Worm (Caenorhabditis elegans) whole organism, L1 larva: ENCODE measurements around the gene lgc-31.

Source experiments
- C16A3.4 ChIP-seq: fragments of 150-350 bp; optimal IDR thresholded peaks from 2 replicates; lab custom pipeline; 2014; ENCODE audit warnings: missing biosample characterization, missing genetic modification characterization
- blmp-1 ChIP-seq: fragments of 150-350 bp; optimal IDR thresholded peaks from 2 replicates; lab custom pipeline; 2014; ENCODE audit warnings: missing biosample characterization, missing genetic modification characterization
- ceh-63 ChIP-seq: fragments of 200-800 bp; sonication (Bioruptor generic); optimal IDR thresholded peaks from 2 replicates; lab custom pipeline; 2018; ENCODE audit warnings: mild to moderate bottlenecking, missing genetic modification characterization, missing compliant biosample characterization
- ceh-8 ChIP-seq: fragments of 200-800 bp; sonication (Bioruptor generic); optimal IDR thresholded peaks from 2 replicates; lab custom pipeline; 2018; ENCODE audit warnings: mild to moderate bottlenecking, missing genetic modification characterization, moderate library complexity, missing compliant biosample characterization
- ceh-90 ChIP-seq: sonication (generic microtip); optimal IDR thresholded peaks from 2 replicates; lab custom pipeline; 2016; ENCODE audit warnings: missing genetic modification characterization, missing compliant biosample characterization
- dpl-1 ChIP-seq, 3 experiments: fragments of 150-350 bp in 2 of 3; sonication (generic microtip) in 1 of 3; optimal IDR thresholded peaks; 2 replicates each; lab custom pipeline; 2014 to 2017; ENCODE audit warnings: missing biosample characterization in 3 of 3, missing genetic modification characterization in 3 of 3, missing genetic modification reagents in 3 of 3
- dsc-1 ChIP-seq: sonication (generic microtip); optimal IDR thresholded peaks from 2 replicates; lab custom pipeline; 2016; ENCODE audit warnings: mild to moderate bottlenecking, missing genetic modification characterization, missing compliant biosample characterization
- efl-1 ChIP-seq, 4 experiments: fragments of 150-350 bp; optimal IDR thresholded peaks in 3 of 4; peaks in 1 of 4; 1 replicate in 1 of 4; 2 replicates in 3 of 4; lab custom pipeline; 2014; ENCODE audit warnings: missing biosample characterization in 2 of 4, missing genetic modification characterization in 2 of 4, missing genetic modification reagents in 2 of 4
- elt-2 ChIP-seq: sonication (generic microtip); optimal IDR thresholded peaks from 2 replicates; lab custom pipeline; 2016; ENCODE audit warnings: missing genetic modification characterization, mild to moderate bottlenecking, inconsistent platforms, missing compliant biosample characterization, missing genetic modification reagents
- elt-3 ChIP-seq, 6 experiments: fragments of 150-350 bp in 1 of 6; sonication (generic microtip); optimal IDR thresholded peaks; 2 replicates each; lab custom pipeline; 2017 to 2018; ENCODE audit warnings: missing biosample characterization in 6 of 6, missing genetic modification characterization in 6 of 6, inconsistent platforms in 1 of 6
- fkh-10 ChIP-seq: sonication (generic microtip); optimal IDR thresholded peaks from 2 replicates; lab custom pipeline; 2017; ENCODE audit warnings: missing biosample characterization, missing genetic modification reagents, missing genetic modification characterization
- hpl-2 ChIP-seq: fragments of 150-350 bp; optimal IDR thresholded peaks from 2 replicates; lab custom pipeline; 2014; ENCODE audit warnings: missing biosample characterization, missing genetic modification reagents, missing genetic modification characterization
- lin-14 ChIP-seq: fragments of 200-800 bp; sonication (Bioruptor generic); optimal IDR thresholded peaks from 2 replicates; lab custom pipeline; 2018; ENCODE audit warnings: mild to moderate bottlenecking, missing genetic modification characterization, moderate library complexity, missing compliant biosample characterization
- lin-35 ChIP-seq, 2 experiments: fragments of 150-350 bp; optimal IDR thresholded peaks; 2 replicates each; lab custom pipeline; 2014; ENCODE audit warnings: missing biosample characterization in 2 of 2, missing genetic modification characterization in 2 of 2, missing genetic modification reagents in 2 of 2
- lin-39 ChIP-seq: fragments of 150-350 bp; optimal IDR thresholded peaks from 2 replicates; lab custom pipeline; 2014; ENCODE audit warnings: missing biosample characterization, missing genetic modification reagents, missing genetic modification characterization
- lir-3 ChIP-seq: sonication (generic microtip); optimal IDR thresholded peaks from 2 replicates; lab custom pipeline; 2016; ENCODE audit warnings: mild to moderate bottlenecking, missing genetic modification characterization, moderate library complexity, missing compliant biosample characterization; ENCODE audit not compliant: poor library complexity
- lsy-2 ChIP-seq, 2 experiments: fragments of 150-350 bp; optimal IDR thresholded peaks; 2 replicates each; lab custom pipeline; 2014; ENCODE audit warnings: missing biosample characterization in 2 of 2, missing genetic modification characterization in 2 of 2
- mdl-1 ChIP-seq, 2 experiments: fragments of 150-350 bp; optimal IDR thresholded peaks; 2 replicates each; lab custom pipeline; 2014 to 2017; ENCODE audit warnings: missing biosample characterization in 2 of 2, missing genetic modification characterization in 2 of 2, inconsistent platforms in 1 of 2
- mep-1 ChIP-seq: fragments of 150-350 bp; optimal IDR thresholded peaks from 2 replicates; lab custom pipeline; 2014; ENCODE audit warnings: missing biosample characterization, missing genetic modification characterization
- nhr-19 ChIP-seq: fragments of 200-800 bp; sonication (Bioruptor generic); conservative IDR thresholded peaks from 2 replicates; pipeline ENCODE4 v1.3.6; 2022; ENCODE audit warnings: missing genetic modification characterization, missing compliant biosample characterization
- nhr-20 ChIP-seq: sonication (generic microtip); optimal IDR thresholded peaks from 2 replicates; lab custom pipeline; 2016; ENCODE audit warnings: mild to moderate bottlenecking, missing genetic modification characterization, missing compliant biosample characterization
- nhr-47 ChIP-seq: sonication (generic microtip); optimal IDR thresholded peaks from 2 replicates; lab custom pipeline; 2016; ENCODE audit warnings: mild to moderate bottlenecking, missing genetic modification characterization, moderate library complexity, missing compliant biosample characterization
- nhr-71 ChIP-seq: sonication (generic microtip); optimal IDR thresholded peaks from 2 replicates; lab custom pipeline; 2016; ENCODE audit warnings: mild to moderate bottlenecking, missing genetic modification characterization, moderate library complexity, missing compliant biosample characterization
- nhr-76 ChIP-seq: sonication (generic microtip); optimal IDR thresholded peaks from 2 replicates; lab custom pipeline; 2017; ENCODE audit warnings: missing biosample characterization, missing genetic modification characterization
- nhr-85 ChIP-seq: sonication (generic microtip); peaks from one replicate; lab custom pipeline; 2016; ENCODE audit warnings: missing genetic modification characterization, inconsistent platforms, missing compliant biosample characterization
- nhr-90 ChIP-seq: sonication (generic microtip); optimal IDR thresholded peaks from 2 replicates; lab custom pipeline; 2016; ENCODE audit warnings: mild to moderate bottlenecking, missing genetic modification characterization, missing compliant biosample characterization; ENCODE audit not compliant: poor library complexity
- pag-3 ChIP-seq: sonication (generic microtip); optimal IDR thresholded peaks from 2 replicates; lab custom pipeline; 2017; ENCODE audit warnings: missing genetic modification characterization, mild to moderate bottlenecking, missing compliant biosample characterization, antibody characterized with exemption, borderline replicate concordance; ENCODE audit not compliant: insufficient read depth
- pqm-1 ChIP-seq: sonication (generic microtip); optimal IDR thresholded peaks from 3 replicates; lab custom pipeline; 2017; ENCODE audit warnings: missing biosample characterization, missing genetic modification characterization
- rnt-1 ChIP-seq: sonication (generic microtip); optimal IDR thresholded peaks from 2 replicates; lab custom pipeline; 2016; ENCODE audit warnings: mild to moderate bottlenecking, missing genetic modification characterization, moderate library complexity, missing compliant biosample characterization
- snpc-4 ChIP-seq: fragments of 150-350 bp; optimal IDR thresholded peaks from 2 replicates; lab custom pipeline; 2014; ENCODE audit warnings: missing biosample characterization, missing genetic modification characterization
- snu-23 ChIP-seq: sonication (generic microtip); optimal IDR thresholded peaks from 2 replicates; lab custom pipeline; 2016; ENCODE audit warnings: missing genetic modification characterization, missing compliant biosample characterization
- swsn-7 ChIP-seq: sonication (generic microtip); optimal IDR thresholded peaks from 2 replicates; lab custom pipeline; 2016; ENCODE audit warnings: missing genetic modification characterization, missing compliant biosample characterization
- tbx-2 ChIP-seq: sonication (generic microtip); optimal IDR thresholded peaks from 2 replicates; lab custom pipeline; 2016; ENCODE audit warnings: missing genetic modification characterization, missing compliant biosample characterization
- tlp-1 ChIP-seq: fragments of 150-350 bp; optimal IDR thresholded peaks from 2 replicates; lab custom pipeline; 2014; ENCODE audit warnings: missing biosample characterization, missing genetic modification characterization
- unc-130 ChIP-seq: fragments of 150-350 bp; optimal IDR thresholded peaks from 2 replicates; lab custom pipeline; 2017; ENCODE audit warnings: missing biosample characterization, missing genetic modification characterization, inconsistent platforms
- unc-86 ChIP-seq: sonication (generic microtip); optimal IDR thresholded peaks from 2 replicates; lab custom pipeline; 2016; ENCODE audit warnings: missing genetic modification characterization, missing compliant biosample characterization
- unc-98 ChIP-seq: fragments of 200-800 bp; sonication (Bioruptor generic); IDR thresholded peaks from 2 replicates; pipeline ENCODE4 v1.3.6; 2022; ENCODE audit warnings: missing genetic modification characterization, missing compliant biosample characterization
- xbp-1 ChIP-seq: sonication (generic microtip); optimal IDR thresholded peaks from 2 replicates; lab custom pipeline; 2016; ENCODE audit warnings: missing genetic modification characterization, missing compliant biosample characterization
- ztf-4 ChIP-seq: fragments of 150-350 bp; optimal IDR thresholded peaks from 2 replicates; lab custom pipeline; 2014; ENCODE audit warnings: missing biosample characterization, missing genetic modification characterization

The lgc-31 gene

ce11 chrV:15563985-15564384, 42.2 kb upstream of the lgc-31 start:
- TF ChIP-seq snu-23 (GFP tag; lab: Kevin White, UChicago) (peak; percentile 54), lin-39 (peak; percentile 47), elt-2 (tag; lab: Kevin White, UChicago) (peak; percentile 64), efl-1 (optimal IDR thresholded peaks at IDR 0.05; lab: Kevin White, UChicago) (peak in 1 of 2 experiments; percentile 35), efl-1 (GFP tag; optimal IDR thresholded peaks at IDR 0.05 in 1 of 2; lab: Kevin White, UChicago) (peak; percentile 23 to 82), lir-3 (tag; lab: Kevin White, UChicago) (peak; percentile 16), blmp-1 (tag; lab: Kevin White, UChicago) (peak; percentile 43), dsc-1 (tag; lab: Kevin White, UChicago) (no peak), lin-35 (GFP tag; optimal IDR thresholded peaks at IDR 0.05; lab: Kevin White, UChicago) (peak in 1 of 2 experiments; percentile 78), pag-3 (tag; lab: Kevin White, UChicago) (no peak), mep-1 (no peak), nhr-76 (tag; lab: Kevin White, UChicago) (no peak), unc-98 (GFP tag; lab: Robert Waterston, UW) (no peak), swsn-7 (peak; percentile 22), nhr-90 (tag; lab: Kevin White, UChicago) (peak; percentile 35), lin-14 (GFP tag; lab: Kevin White, UChicago) (peak; percentile 72), nhr-47 (peak; percentile 40), unc-86 (tag; lab: Kevin White, UChicago) (no peak), ceh-8 (GFP tag; lab: Kevin White, UChicago) (no peak), lsy-2 (tag; optimal IDR thresholded peaks at IDR 0.05; lab: Kevin White, UChicago) (peak; percentile 36 to 48), dpl-1 (GFP tag; optimal IDR thresholded peaks at IDR 0.05; lab: Kevin White, UChicago) (peak in 1 of 3 experiments; percentile 13), pqm-1 (no peak), elt-3 (tag; optimal IDR thresholded peaks at IDR 0.05; lab: Kevin White, UChicago) (peak in 4 of 6 experiments; percentile 48 to 90 (median 60)), ceh-90 (no peak), hpl-2 (GFP tag; lab: Kevin White, UChicago) (no peak), unc-130 (tag; lab: Kevin White, UChicago) (peak; percentile 52), ztf-4 (peak; percentile 59), xbp-1 (tag; lab: Kevin White, UChicago) (peak; percentile 7), mdl-1 (tag; optimal IDR thresholded peaks at IDR 0.05; lab: Kevin White, UChicago) (peak in 1 of 2 experiments; percentile 70), fkh-10 (GFP tag; lab: Kevin White, UChicago) (no peak), nhr-85 (tag; lab: Kevin White, UChicago) (peak; percentile 45), nhr-71 (tag; lab: Kevin White, UChicago) (peak; percentile 86), rnt-1 (tag; lab: Kevin White, UChicago) (peak; percentile 87), tbx-2 (tag; lab: Kevin White, UChicago) (peak; percentile 45), nhr-19 (peak; percentile 98), snpc-4 (tag; lab: Kevin White, UChicago) (no peak), C16A3.4 (peak; percentile 18), nhr-20 (tag; lab: Kevin White, UChicago) (peak; percentile 93)

- TF ChIP-seq fkh-10 (GFP tag; lab: Kevin White, UChicago), result peak; percentile 81
- TF ChIP-seq tlp-1 (tag; lab: Kevin White, UChicago), result no peak
Measured at ce11 chrV:15563477-15563876, 41.7 kb upstream of the lgc-31 start.

- no peak for TF ChIP-seq ceh-63 (GFP tag; lab: Kevin White, UChicago)
- TF ChIP-seq nhr-90 (tag; lab: Kevin White, UChicago), result no peak
Measured at ce11 chrV:15562541-15562940, 40.7 kb upstream of the lgc-31 start.
